Worm (Caenorhabditis elegans) whole organism, late embryonic: ENCODE data around the gene str-23.
"Not testable (repeated sequence)": the region's sequence is repeated elsewhere in the genome, so short reads cannot be mapped to it uniquely, and the experiment has no call there.

Experiments
- C38D4.7 ChIP-seq: fragments of 200-800 bp; sonication (Bioruptor generic); optimal IDR thresholded peaks from 2 replicates; lab custom pipeline; 2018; ENCODE audit warnings: mild to moderate bottlenecking, missing genetic modification characterization, moderate library complexity, missing compliant biosample characterization
- F13H6.1 ChIP-seq: sonication (generic microtip); optimal IDR thresholded peaks from 2 replicates; lab custom pipeline; 2016; ENCODE audit warnings: missing genetic modification characterization, missing compliant biosample characterization
- Y22D7AL.16 ChIP-seq: sonication (generic microtip); optimal IDR thresholded peaks from 2 replicates; lab custom pipeline; 2016; ENCODE audit warnings: missing genetic modification characterization, missing compliant biosample characterization
- ceh-19 ChIP-seq: fragments of 200-800 bp; sonication (Bioruptor generic); optimal IDR thresholded peaks from 2 replicates; lab custom pipeline; 2018; ENCODE audit warnings: mild to moderate bottlenecking, missing genetic modification characterization, missing compliant biosample characterization
- ceh-24 ChIP-seq: sonication (generic microtip); optimal IDR thresholded peaks from 2 replicates; lab custom pipeline; 2016; ENCODE audit warnings: mild to moderate bottlenecking, missing genetic modification characterization, missing compliant biosample characterization
- ceh-30 ChIP-seq: fragments of 150-350 bp; optimal IDR thresholded peaks from 2 replicates; lab custom pipeline; 2014; ENCODE audit warnings: missing biosample characterization, missing genetic modification characterization
- ceh-34 ChIP-seq: sonication (generic microtip); optimal IDR thresholded peaks from 2 replicates; lab custom pipeline; 2016; ENCODE audit warnings: mild to moderate bottlenecking, missing genetic modification characterization, missing compliant biosample characterization
- ceh-45 ChIP-seq: fragments of 200-800 bp; sonication (Bioruptor generic); IDR thresholded peaks from 2 replicates; pipeline ENCODE4 v1.3.6; 2022; ENCODE audit warnings: missing genetic modification reagents, missing genetic modification characterization, missing compliant biosample characterization
- ceh-6 ChIP-seq: fragments of 200-800 bp; sonication (Bioruptor generic); optimal IDR thresholded peaks from 2 replicates; lab custom pipeline; 2018; ENCODE audit warnings: mild to moderate bottlenecking, missing genetic modification characterization, missing compliant biosample characterization
- ceh-9 ChIP-seq: sonication (generic microtip); optimal IDR thresholded peaks from 2 replicates; lab custom pipeline; 2016; ENCODE audit warnings: mild to moderate bottlenecking, missing genetic modification characterization, inconsistent platforms, missing compliant biosample characterization
- che-1 ChIP-seq: sonication (generic microtip); optimal IDR thresholded peaks from 2 replicates; lab custom pipeline; 2016; ENCODE audit warnings: mild to moderate bottlenecking, missing genetic modification characterization, missing compliant biosample characterization
- eyg-1 ChIP-seq: sonication (generic microtip); optimal IDR thresholded peaks from 2 replicates; lab custom pipeline; 2016; ENCODE audit warnings: missing genotype, missing genetic modification characterization, missing compliant biosample characterization
- fkh-6 ChIP-seq: sonication (generic microtip); optimal IDR thresholded peaks from 2 replicates; lab custom pipeline; 2016; ENCODE audit warnings: missing genetic modification characterization, missing compliant biosample characterization
- gmeb-2 ChIP-seq: sonication (generic microtip); optimal IDR thresholded peaks from 2 replicates; lab custom pipeline; 2016; ENCODE audit warnings: missing genetic modification characterization, inconsistent platforms, missing compliant biosample characterization
- hlh-13 ChIP-seq: fragments of 200-800 bp; sonication (Bioruptor generic); optimal IDR thresholded peaks from 2 replicates; lab custom pipeline; 2018; ENCODE audit warnings: mild to moderate bottlenecking, missing genetic modification characterization, missing compliant biosample characterization
- hlh-30 ChIP-seq: sonication (generic microtip); optimal IDR thresholded peaks from 2 replicates; lab custom pipeline; 2017; ENCODE audit warnings: antibody characterized with exemption, missing genetic modification characterization, missing compliant biosample characterization; ENCODE audit not compliant: insufficient read depth
- lim-6 ChIP-seq: sonication (generic microtip); optimal IDR thresholded peaks from 2 replicates; lab custom pipeline; 2016; ENCODE audit warnings: missing genetic modification characterization, missing compliant biosample characterization
- mec-3 ChIP-seq: sonication (generic microtip); optimal IDR thresholded peaks from 2 replicates; lab custom pipeline; 2016; ENCODE audit warnings: borderline replicate concordance, missing genetic modification characterization, missing compliant biosample characterization
- nfya-1 ChIP-seq: sonication (generic microtip); optimal IDR thresholded peaks from 2 replicates; lab custom pipeline; 2017; ENCODE audit warnings: missing genetic modification characterization, mild to moderate bottlenecking, missing compliant biosample characterization, antibody characterized with exemption, moderate library complexity
- nhr-11 ChIP-seq: fragments of 150-350 bp; optimal IDR thresholded peaks from 2 replicates; lab custom pipeline; 2014; ENCODE audit warnings: missing biosample characterization, missing genetic modification characterization
- nhr-232 ChIP-seq: sonication (generic microtip); optimal IDR thresholded peaks from 2 replicates; lab custom pipeline; 2016; ENCODE audit warnings: missing genetic modification characterization, missing compliant biosample characterization
- npax-4 ChIP-seq: sonication (generic microtip); optimal IDR thresholded peaks from 2 replicates; lab custom pipeline; 2016; ENCODE audit warnings: missing genetic modification characterization, missing compliant biosample characterization
- odd-2 ChIP-seq: sonication (generic microtip); optimal IDR thresholded peaks from 2 replicates; lab custom pipeline; 2017; ENCODE audit warnings: antibody characterized with exemption, mild to moderate bottlenecking, missing genetic modification characterization, missing compliant biosample characterization
- pha-2 ChIP-seq: sonication (generic microtip); optimal IDR thresholded peaks from 2 replicates; lab custom pipeline; 2017; ENCODE audit warnings: mild to moderate bottlenecking, missing genetic modification characterization, missing compliant biosample characterization
- pqm-1 ChIP-seq: sonication (generic microtip); optimal IDR thresholded peaks from 2 replicates; lab custom pipeline; 2016; ENCODE audit warnings: missing genetic modification characterization, missing compliant biosample characterization
- ref-2 ChIP-seq: sonication (generic microtip); optimal IDR thresholded peaks from 2 replicates; lab custom pipeline; 2016; ENCODE audit warnings: missing genetic modification characterization, missing compliant biosample characterization
- sdc-2 ChIP-seq: sonication (generic microtip); optimal IDR thresholded peaks from 2 replicates; lab custom pipeline; 2016; ENCODE audit warnings: missing genotype, missing genetic modification characterization, missing compliant biosample characterization
- sox-2 ChIP-seq: fragments of 200-800 bp; sonication (Bioruptor generic); IDR thresholded peaks from 2 replicates; pipeline ENCODE4 v1.3.6; 2022; ENCODE audit warnings: missing genetic modification reagents, missing genetic modification characterization, missing compliant biosample characterization
- syd-9 ChIP-seq: sonication (generic microtip); optimal IDR thresholded peaks from 2 replicates; lab custom pipeline; 2016; ENCODE audit warnings: mild to moderate bottlenecking, missing genetic modification characterization, moderate library complexity, missing compliant biosample characterization
- tbx-7 ChIP-seq: sonication (generic microtip); optimal IDR thresholded peaks from 2 replicates; lab custom pipeline; 2016; ENCODE audit warnings: missing genotype, missing genetic modification characterization, missing compliant biosample characterization
- unc-42 ChIP-seq: sonication (generic microtip); optimal IDR thresholded peaks from 2 replicates; lab custom pipeline; 2016; ENCODE audit warnings: missing genotype, missing genetic modification characterization, missing compliant biosample characterization
- unc-55 ChIP-seq: sonication (generic microtip); optimal IDR thresholded peaks from 2 replicates; lab custom pipeline; 2017; ENCODE audit warnings: missing biosample characterization, missing genetic modification reagents, missing genetic modification characterization
- unc-86 ChIP-seq: sonication (generic microtip); optimal IDR thresholded peaks from 2 replicates; lab custom pipeline; 2016; ENCODE audit warnings: missing genetic modification characterization, missing compliant biosample characterization
- zip-5 ChIP-seq: sonication (generic microtip); optimal IDR thresholded peaks from 2 replicates; lab custom pipeline; 2016; ENCODE audit warnings: missing genetic modification characterization, missing compliant biosample characterization

Gene str-23

ce11 chrV:15629543-15629942, 15.1 kb upstream of the str-23 start, which contains the start of gene str-248:
Gene str-248 (minus strand): TSS chrV:15629643.
- TF ChIP-seq hlh-30 (no peak), ceh-19 (GFP tag; lab: Kevin White, UChicago) (no peak), odd-2 (no peak), nhr-11 (tag; lab: Kevin White, UChicago) (no peak), che-1 (no peak), ceh-30 (no peak), C38D4.7 (GFP tag; lab: Kevin White, UChicago) (no peak), eyg-1 (tag; lab: Kevin White, UChicago) (no peak), unc-86 (tag; lab: Kevin White, UChicago) (no peak), npax-4 (no peak)

- no peak for TF ChIP-seq hlh-13 (GFP tag; lab: Kevin White, UChicago)
- no peak for TF ChIP-seq mec-3
- TF ChIP-seq F13H6.1 (tag; lab: Kevin White, UChicago): no peak
Measured at ce11 chrV:15638853-15639252, 5.8 kb upstream of the str-23 start, which contains the start of gene srz-44. Gene srz-44 (minus strand): TSS chrV:15638953.

ce11 chrV:15643192-15643591, 1.5 kb upstream of the str-23 start, which contains the start of gene C55A1.4:
Gene C55A1.4 (minus strand): TSS chrV:15643292.
- not testable (repeated sequence) for TF ChIP-seq nfya-1, fkh-6, ref-2 (tag; lab: Kevin White, UChicago)

ce11 chrV:15647536-15648085, 2.9 kb downstream of the str-23 start, which contains the start of the genes C55A1.7 and C55A1.6:
Gene C55A1.7 (minus strand): TSS chrV:15647636.
Gene C55A1.6 (plus strand): TSS chrV:15648035.
- TF ChIP-seq ceh-9, pha-2, nhr-232 (tag; lab: Kevin White, UChicago): not testable (repeated sequence)

ce11 chrV:15650167-15650566, 5.5 kb downstream of the str-23 start, which contains the start of gene sru-42:
Gene sru-42 (plus strand): TSS chrV:15650467.
- no peak for TF ChIP-seq syd-9 (tag; lab: Kevin White, UChicago)
- no peak for TF ChIP-seq nhr-232 (tag; lab: Kevin White, UChicago)
- no peak for TF ChIP-seq ceh-19 (GFP tag; lab: Kevin White, UChicago)
- no peak for TF ChIP-seq zip-5 (tag; lab: Kevin White, UChicago)
- TF ChIP-seq unc-42 (tag; lab: Kevin White, UChicago): no peak
- no peak for TF ChIP-seq unc-55 (GFP tag; lab: Kevin White, UChicago)
- no peak for TF ChIP-seq ceh-9 (tag; lab: Kevin White, UChicago)

ce11 chrV:15652147-15652546, 7.5 kb downstream of the str-23 start:
- TF ChIP-seq ceh-45 (GFP tag; lab: Robert Waterston, UW) (no peak), hlh-30 (no peak), unc-42 (tag; lab: Kevin White, UChicago) (no peak), ceh-6 (no peak), ceh-24 (tag; lab: Kevin White, UChicago) (no peak), tbx-7 (tag; lab: Kevin White, UChicago) (no peak), fkh-6 (tag; lab: Kevin White, UChicago) (no peak), ceh-34 (no peak), unc-55 (GFP tag; lab: Kevin White, UChicago) (no peak)
- TF ChIP-seq, all 69 proteins: peak for 0

- TF ChIP-seq unc-55 (GFP tag; lab: Kevin White, UChicago) (no peak), Y22D7AL.16 (tag; lab: Kevin White, UChicago) (no peak), lim-6 (tag; lab: Kevin White, UChicago) (no peak), ceh-30 (no peak), pqm-1 (tag; lab: Kevin White, UChicago) (no peak), sdc-2 (no peak), sox-2 (GFP tag; lab: Robert Waterston, UW) (no peak), gmeb-2 (tag; lab: Kevin White, UChicago) (no peak)
Measured at ce11 chrV:15654124-15654523, 9.4 kb downstream of the str-23 start, which contains the start of gene F53E4.2. Gene F53E4.2 (plus strand): TSS chrV:15654424.
